Worm (Caenorhabditis elegans) whole organism, L1 larva: Measurements from ENCODE around the gene T19H12.3.

Experiments used
- ama-1 ChIP-seq: fragments of 150-350 bp; optimal IDR thresholded peaks from 2 replicates; lab custom pipeline; 2014
- ces-1 ChIP-seq: fragments of 150-350 bp; optimal IDR thresholded peaks from 2 replicates; lab custom pipeline; 2014; ENCODE audit warnings: missing biosample characterization, missing genetic modification reagents, missing genetic modification characterization
- efl-1 ChIP-seq, 4 experiments: fragments of 150-350 bp; optimal IDR thresholded peaks in 3 of 4; peaks in 1 of 4; 1 replicate in 1 of 4; 2 replicates in 3 of 4; lab custom pipeline; 2014; ENCODE audit warnings: missing biosample characterization in 2 of 4, missing genetic modification characterization in 2 of 4, missing genetic modification reagents in 2 of 4
- efl-3 ChIP-seq: fragments of 200-800 bp; sonication (Bioruptor generic); optimal IDR thresholded peaks from 2 replicates; lab custom pipeline; 2018; ENCODE audit warnings: mild to moderate bottlenecking, missing genetic modification characterization, missing compliant biosample characterization
- egl-27 ChIP-seq, 2 experiments: fragments of 150-350 bp in 1 of 2; sonication (generic microtip); optimal IDR thresholded peaks; 3 replicates each; lab custom pipeline; 2017 to 2018; ENCODE audit warnings: missing biosample characterization in 2 of 2, missing genetic modification characterization in 2 of 2, missing genetic modification reagents in 2 of 2
- lin-15B ChIP-seq: fragments of 150-350 bp; sonication (generic microtip); optimal IDR thresholded peaks from 3 replicates; lab custom pipeline; 2014; ENCODE audit warnings: missing biosample characterization, missing genetic modification characterization
- nhr-12 ChIP-seq: sonication (generic microtip); optimal IDR thresholded peaks from 2 replicates; lab custom pipeline; 2017; ENCODE audit warnings: missing biosample characterization, missing genetic modification characterization
- pqm-1 ChIP-seq: sonication (generic microtip); optimal IDR thresholded peaks from 3 replicates; lab custom pipeline; 2017; ENCODE audit warnings: missing biosample characterization, missing genetic modification characterization
- rnt-1 ChIP-seq: sonication (generic microtip); optimal IDR thresholded peaks from 2 replicates; lab custom pipeline; 2016; ENCODE audit warnings: mild to moderate bottlenecking, missing genetic modification characterization, moderate library complexity, missing compliant biosample characterization
- snpc-4 ChIP-seq: fragments of 150-350 bp; optimal IDR thresholded peaks from 2 replicates; lab custom pipeline; 2014; ENCODE audit warnings: missing biosample characterization, missing genetic modification characterization

ce11 chrV:4905953-4906352 lies 20.5 kb downstream of the T19H12.3 start, which contains the start of gene ugt-14:
- no peak for TF ChIP-seq pqm-1
- no peak for TF ChIP-seq ama-1 (lab: Kevin White, UChicago)
- no peak for TF ChIP-seq snpc-4 (tag; lab: Kevin White, UChicago)
- no peak for TF ChIP-seq ces-1 (GFP tag; lab: Kevin White, UChicago)
- no peak for TF ChIP-seq efl-1 (optimal IDR thresholded peaks at IDR 0.05; lab: Kevin White, UChicago)
- TF ChIP-seq efl-1 (GFP tag; optimal IDR thresholded peaks at IDR 0.05 in 1 of 2; lab: Kevin White, UChicago): no peak
- no peak for TF ChIP-seq rnt-1 (tag; lab: Kevin White, UChicago)
- TF ChIP-seq egl-27 (tag; optimal IDR thresholded peaks at IDR 0.05; lab: Kevin White, UChicago): no peak
- no peak for TF ChIP-seq lin-15B (tag; lab: Kevin White, UChicago)
- TF ChIP-seq nhr-12 (tag; lab: Kevin White, UChicago): no peak
- TF ChIP-seq efl-3 (GFP tag; lab: Kevin White, UChicago): no peak
